Worm (Caenorhabditis elegans) whole organism, L4 larva: ENCODE data around the gene C36B7.3.

Experiments used
- T20F7.1 ChIP-seq: fragments of 200-800 bp; sonication (Bioruptor generic); optimal IDR thresholded peaks from 2 replicates; lab custom pipeline; 2018; ENCODE audit warnings: mild to moderate bottlenecking, missing genetic modification characterization, missing compliant biosample characterization
- Y75B8A.6 ChIP-seq: fragments of 200-800 bp; sonication (Bioruptor generic); IDR thresholded peaks from 2 replicates; pipeline ENCODE4 v1.3.6; 2022; ENCODE audit warnings: missing genetic modification reagents, missing genetic modification characterization, missing compliant biosample characterization
- aha-1 ChIP-seq: fragments of 150-350 bp; peaks from one replicate; lab custom pipeline; 2014; ENCODE audit warnings: missing biosample characterization, missing genetic modification characterization
- ama-1 ChIP-seq: fragments of 150-350 bp; optimal IDR thresholded peaks from 2 replicates; lab custom pipeline; 2014; ENCODE audit warnings: inconsistent platforms, mixed read lengths
- ces-1 ChIP-seq: fragments of 150-350 bp; sonication (generic microtip); optimal IDR thresholded peaks from 4 replicates; lab custom pipeline; 2014; ENCODE audit warnings: missing biosample characterization, missing genetic modification reagents, missing genetic modification characterization
- dmd-8 ChIP-seq: fragments of 200-800 bp; sonication (Bioruptor generic); IDR thresholded peaks from 2 replicates; pipeline ENCODE4 v1.3.6; 2022; ENCODE audit warnings: missing genetic modification characterization, missing compliant biosample characterization
- dve-1 ChIP-seq: sonication (generic microtip); optimal IDR thresholded peaks from 2 replicates; lab custom pipeline; 2017; ENCODE audit warnings: antibody characterized with exemption, mild to moderate bottlenecking, missing genetic modification characterization, missing compliant biosample characterization; ENCODE audit not compliant: insufficient read depth
- gei-8 ChIP-seq: fragments of 200-800 bp; sonication (Bioruptor generic); optimal IDR thresholded peaks from 2 replicates; lab custom pipeline; 2018; ENCODE audit warnings: mild to moderate bottlenecking, missing genetic modification characterization, missing compliant biosample characterization
- hlh-11 ChIP-seq: fragments of 200-800 bp; sonication (Bioruptor generic); optimal IDR thresholded peaks from 2 replicates; lab custom pipeline; 2018; ENCODE audit warnings: mild to moderate bottlenecking, missing genetic modification characterization, missing compliant biosample characterization
- hlh-30 ChIP-seq: sonication (generic microtip); optimal IDR thresholded peaks from 2 replicates; lab custom pipeline; 2017; ENCODE audit warnings: antibody characterized with exemption, mild to moderate bottlenecking, missing genetic modification characterization, missing compliant biosample characterization; ENCODE audit not compliant: insufficient read depth
- jun-1 ChIP-seq: fragments of 150-350 bp; optimal IDR thresholded peaks from 2 replicates; lab custom pipeline; 2014; ENCODE audit warnings: missing biosample characterization, missing genetic modification reagents, missing genetic modification characterization
- lim-7 ChIP-seq: fragments of 200-800 bp; sonication (Bioruptor generic); IDR thresholded peaks from 2 replicates; pipeline ENCODE4 v1.3.6; 2022; ENCODE audit warnings: missing genetic modification characterization, missing compliant biosample characterization
- lin-13 ChIP-seq: fragments of 150-350 bp; optimal IDR thresholded peaks from 2 replicates; lab custom pipeline; 2014; ENCODE audit warnings: missing biosample characterization, missing genetic modification reagents, missing genetic modification characterization
- lir-3 ChIP-seq: sonication (generic microtip); optimal IDR thresholded peaks from 2 replicates; lab custom pipeline; 2016; ENCODE audit warnings: mild to moderate bottlenecking, missing genetic modification characterization, missing compliant biosample characterization
- madf-5 ChIP-seq, 2 experiments: fragments of 200-800 bp; sonication (Bioruptor generic); IDR thresholded peaks; 2 replicates each; pipeline ENCODE4 v1.3.6; 2022; ENCODE audit warnings: missing compliant biosample characterization in 2 of 2, missing genetic modification characterization in 2 of 2
- mdl-1 ChIP-seq, 2 experiments: fragments of 150-350 bp in 1 of 2; sonication (generic microtip) in 1 of 2; optimal IDR thresholded peaks; 2 replicates each; lab custom pipeline; 2014 to 2017; ENCODE audit warnings: missing biosample characterization in 2 of 2, missing genetic modification characterization in 2 of 2
- mep-1 ChIP-seq: fragments of 150-350 bp; sonication (generic microtip); optimal IDR thresholded peaks from 3 replicates; lab custom pipeline; 2014; ENCODE audit warnings: missing biosample characterization, missing genetic modification characterization
- nhr-237 ChIP-seq: sonication (generic microtip); optimal IDR thresholded peaks from 2 replicates; lab custom pipeline; 2017; ENCODE audit warnings: missing biosample characterization, missing genetic modification characterization
- nhr-28 ChIP-seq: fragments of 150-350 bp; optimal IDR thresholded peaks from 2 replicates; lab custom pipeline; 2014; ENCODE audit warnings: missing biosample characterization, missing genetic modification characterization
- pha-4 ChIP-seq, 2 experiments: fragments of 150-350 bp in 1 of 2; fragments of 200-800 bp in 1 of 2; sonication (Bioruptor generic) in 1 of 2; IDR thresholded peaks in 1 of 2; optimal IDR thresholded peaks in 1 of 2; 2 replicates each; pipeline versions ENCODE4 v1.3.6 to Lab custom; 2014 to 2022; ENCODE audit warnings: missing genetic modification characterization in 2 of 2, missing genetic modification reagents in 2 of 2, missing biosample characterization in 1 of 2, missing compliant biosample characterization in 1 of 2
- php-3 ChIP-seq: fragments of 200-800 bp; sonication (Bioruptor generic); IDR thresholded peaks from 2 replicates; pipeline ENCODE4 v1.3.6; 2022; ENCODE audit warnings: missing genetic modification reagents, missing genetic modification characterization, missing compliant biosample characterization
- pqm-1 ChIP-seq: sonication (generic microtip); optimal IDR thresholded peaks from 2 replicates; lab custom pipeline; 2017; ENCODE audit warnings: missing biosample characterization, missing genetic modification characterization
- saeg-2 ChIP-seq: fragments of 200-800 bp; sonication (Bioruptor generic); IDR thresholded peaks from 2 replicates; pipeline ENCODE4 v1.3.6; 2022; ENCODE audit warnings: missing genetic modification reagents, missing genetic modification characterization, missing compliant biosample characterization
- unc-130 ChIP-seq: sonication (generic microtip); optimal IDR thresholded peaks from 2 replicates; lab custom pipeline; 2016; ENCODE audit warnings: missing genetic modification reagents, missing genetic modification characterization, missing compliant biosample characterization
- unc-62 ChIP-seq, 3 experiments: fragments of 150-350 bp in 1 of 3; sonication (generic microtip); optimal IDR thresholded peaks in 2 of 3; peaks in 1 of 3; 1 replicate in 1 of 3; 2 replicates in 2 of 3; lab custom pipeline; 2014 to 2017; ENCODE audit warnings: missing biosample characterization in 3 of 3, missing genetic modification characterization in 3 of 3, missing genetic modification reagents in 3 of 3, missing genotype in 1 of 3
- ztf-11 ChIP-seq: fragments of 150-350 bp; optimal IDR thresholded peaks from 2 replicates; lab custom pipeline; 2014; ENCODE audit warnings: missing biosample characterization, missing genetic modification characterization

The C36B7.3 gene

DNA sequence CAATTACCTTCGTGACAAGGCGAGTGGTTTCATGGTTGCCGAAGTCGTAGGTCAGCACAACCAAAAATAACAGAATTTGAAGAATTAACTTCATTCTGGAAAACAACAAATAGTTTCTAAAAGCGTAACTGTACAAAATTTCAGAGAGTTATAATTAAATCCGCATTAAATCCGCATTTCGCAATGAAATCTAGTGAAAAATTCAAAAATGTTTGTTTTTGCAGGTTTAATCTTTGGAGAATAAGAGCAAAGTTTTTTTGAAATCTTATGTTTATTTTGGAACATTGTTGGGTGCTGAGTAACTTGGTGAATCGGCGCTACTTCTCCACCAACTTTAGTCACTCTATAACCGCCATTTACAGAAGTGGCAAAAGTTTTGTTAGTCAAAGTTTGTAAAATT is 15.7 kb upstream of the C36B7.3 start, which contains the start of gene C36B7.4:
Gene C36B7.4, minus strand, starts transcription at position 101 of the 400 bp plus-strand sequence.
- TF ChIP-seq hlh-30 (tag; lab: Kevin White, UChicago), result no peak
- TF ChIP-seq unc-62 (GFP tag; optimal IDR thresholded peaks at IDR 0.05 in 1 of 2; lab: Kevin White, UChicago), result peak in 1 of 2 experiments; percentile 58
- no peak for TF ChIP-seq unc-62 (tag; optimal IDR thresholded peaks at IDR 0.05; lab: Kevin White, UChicago)

DNA sequence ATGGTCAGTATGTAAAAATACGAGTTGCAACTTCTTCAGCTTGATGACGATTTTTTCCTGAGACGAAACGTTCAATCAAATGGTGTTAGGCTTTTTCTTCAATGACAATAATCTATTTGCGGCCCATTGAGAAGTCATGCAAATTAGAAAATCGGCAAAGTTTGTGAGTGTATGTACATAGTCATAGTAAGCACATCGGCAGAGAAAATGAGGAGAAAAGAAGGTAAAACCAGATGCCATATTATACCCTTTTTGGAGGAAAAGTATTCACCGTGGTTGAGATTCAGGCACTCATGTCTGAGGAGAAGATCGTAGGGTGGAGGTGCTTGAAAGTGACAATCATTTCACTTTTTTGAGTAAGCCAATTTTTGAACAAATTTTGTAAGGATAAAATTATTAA is 5.2 kb upstream of the C36B7.3 start, which contains the start of gene C36B7.5:
Gene C36B7.5, minus strand, starts transcription at position 101 of the 400 bp plus-strand sequence.
- TF ChIP-seq mdl-1 (tag; optimal IDR thresholded peaks at IDR 0.05; lab: Kevin White, UChicago) (no peak), aha-1 (tag; lab: Kevin White, UChicago) (peak; percentile 64)

DNA sequence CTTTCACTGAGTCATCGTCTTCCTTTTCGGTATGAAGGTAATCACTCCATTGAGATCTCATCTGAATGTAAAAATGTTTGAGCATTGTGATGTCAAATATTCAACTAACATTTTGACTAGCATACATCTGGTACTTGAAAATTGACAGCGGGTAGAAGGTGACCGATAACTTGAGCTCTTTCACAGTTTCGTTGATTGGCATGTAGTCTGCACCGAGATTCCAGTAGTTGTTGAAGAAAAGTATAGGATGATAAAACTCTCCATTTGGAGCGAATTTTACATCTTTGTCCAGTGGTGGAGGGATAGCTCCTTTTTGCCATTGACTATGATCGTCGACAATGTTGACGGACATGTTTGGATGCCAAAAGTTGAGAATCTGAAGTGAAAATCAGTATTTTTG is 2.5 kb upstream of the C36B7.3 start:
- TF ChIP-seq ztf-11 (tag; lab: Kevin White, UChicago) (no peak), unc-62 (GFP tag; optimal IDR thresholded peaks at IDR 0.05 in 1 of 2; lab: Kevin White, UChicago) (peak in 1 of 2 experiments; percentile 55), unc-62 (tag; optimal IDR thresholded peaks at IDR 0.05; lab: Kevin White, UChicago) (no peak), aha-1 (tag; lab: Kevin White, UChicago) (peak; percentile 66)

DNA sequence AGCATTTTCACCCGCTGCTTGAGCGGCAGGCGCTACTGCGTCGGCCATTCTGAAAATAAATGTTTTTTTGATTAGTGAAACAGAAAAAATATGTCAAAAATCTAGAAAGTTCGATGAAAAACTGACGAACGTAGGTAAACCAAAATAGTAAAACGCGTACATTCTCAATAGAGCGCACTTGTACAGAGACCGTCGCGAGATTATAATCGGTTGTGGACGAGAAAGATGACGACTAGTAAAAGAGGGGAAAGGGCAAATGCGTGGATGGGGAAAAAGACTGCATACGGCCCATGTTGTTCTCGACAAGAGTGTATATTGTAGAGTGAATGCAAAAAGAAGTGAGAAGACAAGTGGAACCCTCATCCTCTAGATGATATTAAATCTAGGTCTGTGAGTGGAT is 1.3 kb upstream of the C36B7.3 start, which contains the start of gene C36B7.6:
Gene C36B7.6, minus strand, starts transcription at position 49 of the 400 bp plus-strand sequence.
- TF ChIP-seq pqm-1 (tag; lab: Kevin White, UChicago) (peak; percentile 17), pha-4 (GFP tag; IDR thresholded peaks at IDR 0.05; lab: Robert Waterston, UW) (no peak), pha-4 (tag; optimal IDR thresholded peaks at IDR 0.05; lab: Kevin White, UChicago) (peak; percentile 55), hlh-30 (tag; lab: Kevin White, UChicago) (peak; percentile 43), Y75B8A.6 (no peak), unc-130 (no peak), nhr-28 (tag; lab: Kevin White, UChicago) (peak; percentile 55)

DNA sequence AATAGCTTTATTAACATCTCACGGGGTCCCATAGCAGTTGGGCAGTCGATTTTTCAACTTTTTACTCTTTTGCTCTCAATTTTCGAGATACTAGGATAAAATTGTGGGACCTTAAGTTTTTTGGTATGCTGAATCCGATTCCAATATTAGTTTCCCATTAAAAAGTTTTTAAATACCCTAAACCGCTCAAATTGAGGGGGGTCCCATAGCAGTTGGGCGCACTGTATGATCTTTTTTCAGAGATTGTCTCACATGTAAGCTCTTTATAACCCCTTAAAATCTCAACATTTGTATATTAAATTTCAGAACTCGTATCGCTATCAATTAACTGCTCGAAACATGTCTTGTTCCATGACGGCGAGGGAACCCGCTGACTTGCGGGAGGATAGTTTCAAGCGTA is 4.5 kb downstream of the C36B7.3 start, which contains the start of gene C36B7.2:
Gene C36B7.2, plus strand, starts transcription at position 301 of the 400 bp plus-strand sequence.
- no peak for TF ChIP-seq T20F7.1 (GFP tag; lab: Kevin White, UChicago)
- peak; percentile 22 for TF ChIP-seq aha-1 (tag; lab: Kevin White, UChicago)

DNA sequence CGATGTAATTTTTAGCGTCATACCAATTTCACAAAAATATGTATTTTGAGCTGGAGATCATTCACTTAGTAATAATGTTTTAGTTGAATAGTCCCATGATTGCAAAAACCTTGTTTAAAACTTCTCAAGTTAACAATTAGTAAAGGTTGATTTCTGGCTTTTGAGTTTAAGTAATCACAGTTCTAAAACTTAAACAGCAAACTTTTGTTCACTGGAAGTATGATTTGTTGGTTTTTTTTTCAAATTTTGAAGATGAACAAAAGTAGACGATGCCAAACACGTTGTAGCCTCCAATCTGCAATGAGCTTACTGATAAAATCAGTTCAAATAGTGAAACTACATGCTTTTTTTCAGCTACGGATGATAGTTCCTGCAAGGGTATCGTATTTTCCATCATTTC is 11.0 kb downstream of the C36B7.3 start, which contains the start of gene C36B7.1:
Gene C36B7.1, plus strand, starts transcription at position 301 of the 400 bp plus-strand sequence.
- TF ChIP-seq lim-7 (GFP tag; lab: Robert Waterston, UW) (no peak), lir-3 (tag; lab: Kevin White, UChicago) (no peak), gei-8 (GFP tag; lab: Kevin White, UChicago) (no peak), php-3 (no peak), ces-1 (no peak), ama-1 (lab: Kevin White, UChicago) (no peak), pha-4 (GFP tag; IDR thresholded peaks at IDR 0.05; lab: Robert Waterston, UW) (no peak), pha-4 (tag; optimal IDR thresholded peaks at IDR 0.05; lab: Kevin White, UChicago) (no peak), madf-5 (GFP tag; IDR thresholded peaks at IDR 0.05; lab: Robert Waterston, UW) (no peak), dmd-8 (GFP tag; lab: Robert Waterston, UW) (no peak), lin-13 (GFP tag; lab: Kevin White, UChicago) (no peak), jun-1 (tag; lab: Kevin White, UChicago) (no peak), nhr-237 (no peak), mep-1 (tag; lab: Kevin White, UChicago) (no peak), dve-1 (tag; lab: Kevin White, UChicago) (no peak), saeg-2 (GFP tag; lab: Robert Waterston, UW) (no peak)

DNA sequence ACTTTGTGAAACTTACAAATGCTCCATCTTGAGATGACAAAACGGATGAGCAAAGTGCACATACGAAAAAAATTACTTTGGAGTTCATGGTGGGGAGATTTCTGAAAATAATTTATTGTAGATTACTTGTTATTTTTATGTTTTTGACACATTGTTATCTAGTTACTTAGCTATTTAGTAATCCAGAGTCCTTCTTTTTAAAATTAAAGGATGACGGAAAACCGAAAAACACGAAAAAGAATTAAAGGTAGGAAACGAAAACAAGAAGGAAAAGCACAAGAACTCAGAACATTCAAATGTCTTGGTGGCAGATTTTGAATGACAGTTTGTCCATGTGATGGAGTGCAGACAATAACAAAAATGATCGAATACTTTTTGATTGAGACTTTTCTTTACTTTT is 15.3 kb downstream of the C36B7.3 start, which contains the start of gene hen-1:
Gene hen-1, minus strand, starts transcription at position 101 of the 400 bp plus-strand sequence.
- TF ChIP-seq unc-62 (GFP tag; optimal IDR thresholded peaks at IDR 0.05 in 1 of 2; lab: Kevin White, UChicago), result peak in 1 of 2 experiments; percentile 23
- TF ChIP-seq unc-62 (tag; optimal IDR thresholded peaks at IDR 0.05; lab: Kevin White, UChicago), result no peak
- TF ChIP-seq hlh-11 (tag; lab: Kevin White, UChicago), result no peak
- TF ChIP-seq, all 104 proteins: peak for 1
